Fruit fly (Drosophila melanogaster) whole organism, embryonic: ENCODE measurements around the gene mAcon2.
A peak's percentile ranks its signal among the peaks of the same experiment; 100 is the strongest.

Experiments
- Atf3 ChIP-seq: fragments of 200-800 bp; sonication (Bioruptor generic); optimal IDR thresholded peaks from 3 replicates; lab custom pipeline; 2016; ENCODE audit warnings: missing biosample characterization, missing genetic modification characterization
- Awh ChIP-seq: fragments of 200-800 bp; sonication (Bioruptor generic); IDR thresholded peaks from 2 replicates; pipeline ENCODE4, ENCODE4 v1.3.6; 2022; ENCODE audit warnings: missing biosample characterization, missing genetic modification characterization
- CG10959 ChIP-seq: fragments of 200-800 bp; sonication (Bioruptor generic); IDR thresholded peaks from 2 replicates; pipeline ENCODE4 v1.3.6; 2022; ENCODE audit warnings: missing biosample characterization, missing genetic modification characterization
- CG11247 ChIP-seq: fragments of 200-800 bp; sonication (Bioruptor generic); IDR thresholded peaks from 2 replicates; pipeline ENCODE4 v1.3.6; 2022; ENCODE audit warnings: missing biosample characterization, missing genetic modification characterization
- CG12769 ChIP-seq: fragments of 200-800 bp; sonication (Bioruptor generic); optimal IDR thresholded peaks from 2 replicates; lab custom pipeline; 2019; ENCODE audit warnings: missing biosample characterization, mild to moderate bottlenecking, missing genetic modification characterization, moderate library complexity
- CG13287 ChIP-seq: fragments of 200-800 bp; sonication (Bioruptor generic); IDR thresholded peaks from 2 replicates; pipeline ENCODE4 v1.3.6; 2022; ENCODE audit warnings: missing biosample characterization, missing genetic modification characterization; ENCODE audit not compliant: partially characterized antibody
- CG13296 ChIP-seq: fragments of 200-800 bp; sonication (Bioruptor generic); optimal IDR thresholded peaks from 3 replicates; lab custom pipeline; 2018; ENCODE audit warnings: missing biosample characterization, mild to moderate bottlenecking, missing genetic modification characterization
- CG13624 ChIP-seq: fragments of 200-800 bp; sonication (Bioruptor generic); optimal IDR thresholded peaks from 2 replicates; lab custom pipeline; 2016; ENCODE audit warnings: missing biosample characterization, missing genetic modification characterization
- CG14014 ChIP-seq: fragments of 200-800 bp; sonication (Bioruptor generic); IDR thresholded peaks from 2 replicates; pipeline ENCODE4 v1.3.6; 2022; ENCODE audit warnings: missing biosample characterization, missing genetic modification characterization
- CG15269 ChIP-seq: fragments of 200-800 bp; sonication (Bioruptor generic); optimal IDR thresholded peaks from 2 replicates; lab custom pipeline; 2018; ENCODE audit warnings: missing biosample characterization, mild to moderate bottlenecking, missing genetic modification characterization, moderate library complexity
- CG2129 ChIP-seq: fragments of 200-800 bp; sonication (Bioruptor generic); IDR thresholded peaks from 2 replicates; pipeline ENCODE4 v1.3.6; 2022; ENCODE audit warnings: missing biosample characterization, missing genetic modification characterization; ENCODE audit not compliant: partially characterized antibody
- CG3163 ChIP-seq: fragments of 200-800 bp; sonication (Bioruptor generic); optimal IDR thresholded peaks from 3 replicates; lab custom pipeline; 2016; ENCODE audit warnings: missing biosample characterization, missing genetic modification characterization
- CG32532 ChIP-seq: fragments of 200-800 bp; sonication (Bioruptor generic); IDR thresholded peaks from 2 replicates; pipeline ENCODE4 v1.3.6; 2022; ENCODE audit warnings: missing biosample characterization, missing genetic modification characterization
- CG3281 ChIP-seq: fragments of 200-800 bp; sonication (Bioruptor generic); optimal IDR thresholded peaks from 3 replicates; lab custom pipeline; 2017; ENCODE audit warnings: missing biosample characterization, mild to moderate bottlenecking, missing genetic modification characterization
- CG34224 ChIP-seq: fragments of 200-800 bp; sonication (Bioruptor generic); IDR thresholded peaks from 3 replicates; pipeline ENCODE4 v1.3.6; 2022; ENCODE audit warnings: missing biosample characterization, missing genetic modification characterization; ENCODE audit not compliant: partially characterized antibody
- CG34376 ChIP-seq: fragments of 200-800 bp; sonication (Bioruptor generic); optimal IDR thresholded peaks from 2 replicates; lab custom pipeline; 2018; ENCODE audit warnings: missing biosample characterization, mild to moderate bottlenecking, missing genetic modification characterization
- CG6272 ChIP-seq: fragments of 200-800 bp; sonication (Bioruptor generic); IDR thresholded peaks from 2 replicates; pipeline ENCODE4 v1.3.6; 2022; ENCODE audit warnings: missing biosample characterization, missing genetic modification characterization
- CG6813 ChIP-seq: fragments of 200-800 bp; sonication (Bioruptor generic); optimal IDR thresholded peaks from 2 replicates; lab custom pipeline; 2017; ENCODE audit warnings: missing biosample characterization, missing genetic modification characterization, mild to moderate bottlenecking, moderate library complexity, missing genetic modification reagents
- CG8944 ChIP-seq: fragments of 200-800 bp; sonication (Bioruptor generic); optimal IDR thresholded peaks from 3 replicates; lab custom pipeline; 2016; ENCODE audit warnings: missing biosample characterization, missing genetic modification characterization
- Deaf1 ChIP-seq: fragments of 200-800 bp; optimal IDR thresholded peaks from 3 replicates; lab custom pipeline; 2019; ENCODE audit warnings: missing biosample characterization, mild to moderate bottlenecking, missing genetic modification characterization, moderate library complexity
- Dll ChIP-seq: fragments of 200-800 bp; sonication (Bioruptor generic); IDR thresholded peaks from 4 replicates; pipeline ENCODE4 v1.3.6; 2022; ENCODE audit warnings: missing biosample characterization, missing genetic modification characterization; ENCODE audit not compliant: partially characterized antibody
- E2f1 ChIP-seq: fragments of 200-800 bp; sonication (Bioruptor generic); IDR thresholded peaks from 2 replicates; pipeline ENCODE4 v1.3.6; 2022; ENCODE audit warnings: missing biosample characterization, missing genetic modification characterization
- Gug ChIP-seq: fragments of 200-800 bp; sonication (Bioruptor generic); IDR thresholded peaks from 4 replicates; pipeline ENCODE4 v1.3.6; 2022; ENCODE audit warnings: missing biosample characterization, missing genetic modification characterization
- HLH4C ChIP-seq: fragments of 200-800 bp; sonication (Bioruptor generic); IDR thresholded peaks from 3 replicates; pipeline ENCODE4 v1.3.6; 2022; ENCODE audit warnings: missing biosample characterization, missing genetic modification characterization; ENCODE audit not compliant: partially characterized antibody
- Jarid2 ChIP-seq: fragments of 200-800 bp; sonication (Bioruptor generic); optimal IDR thresholded peaks from 3 replicates; lab custom pipeline; 2017; ENCODE audit warnings: mild to moderate bottlenecking, missing biosample characterization, missing genetic modification reagents, missing genetic modification characterization
- MBD-R2 ChIP-seq: fragments of 200-800 bp; sonication (Bioruptor generic); IDR thresholded peaks from 2 replicates; pipeline ENCODE4 v1.3.6; 2022; ENCODE audit warnings: missing biosample characterization, missing genetic modification characterization
- Max ChIP-seq: fragments of 200-800 bp; sonication (Bioruptor generic); optimal IDR thresholded peaks from 2 replicates; lab custom pipeline; 2016; ENCODE audit warnings: missing biosample characterization, mild to moderate bottlenecking, missing genetic modification characterization
- Meics ChIP-seq: fragments of 200-800 bp; sonication (Bioruptor generic); optimal IDR thresholded peaks from 2 replicates; lab custom pipeline; 2017; ENCODE audit warnings: missing biosample characterization, mild to moderate bottlenecking, missing genetic modification characterization
- ase ChIP-seq: fragments of 200-800 bp; sonication (Bioruptor generic); IDR thresholded peaks from 3 replicates; pipeline ENCODE4 v1.3.6; 2022; ENCODE audit warnings: missing biosample characterization, missing genetic modification characterization
- ash1 ChIP-seq: fragments of 200-800 bp; sonication (Bioruptor generic); optimal IDR thresholded peaks from 2 replicates; lab custom pipeline; 2018; ENCODE audit warnings: missing biosample characterization, mild to moderate bottlenecking, missing genetic modification characterization
- caup ChIP-seq: fragments of 200-800 bp; sonication (Bioruptor generic); optimal IDR thresholded peaks from 3 replicates; lab custom pipeline; 2017; ENCODE audit warnings: missing biosample characterization, mild to moderate bottlenecking, missing genetic modification characterization, moderate library complexity; ENCODE audit not compliant: severe bottlenecking
- dmrt11E ChIP-seq: fragments of 200-800 bp; sonication (Bioruptor generic); optimal IDR thresholded peaks from 3 replicates; lab custom pipeline; 2018; ENCODE audit warnings: missing biosample characterization, mild to moderate bottlenecking, missing genetic modification characterization, moderate library complexity
- eve ChIP-seq, 2 experiments: fragments of >200 bp; optimal IDR thresholded peaks; 2 replicates each; lab custom pipeline; 2017; ENCODE audit warnings: missing biosample characterization in 2 of 2, missing genetic modification characterization in 2 of 2
- exex ChIP-seq: fragments of 200-800 bp; sonication (Bioruptor generic); optimal IDR thresholded peaks from 4 replicates; lab custom pipeline; 2018; ENCODE audit warnings: missing biosample characterization, mild to moderate bottlenecking, missing genetic modification characterization, moderate library complexity
- eyg ChIP-seq: fragments of 200-800 bp; sonication (Bioruptor generic); optimal IDR thresholded peaks from 3 replicates; lab custom pipeline; 2016; ENCODE audit warnings: missing biosample characterization, missing genetic modification characterization
- gcm ChIP-seq: fragments of 200-800 bp; sonication (Bioruptor generic); optimal IDR thresholded peaks from 2 replicates; lab custom pipeline; 2019; ENCODE audit warnings: missing biosample characterization, mild to moderate bottlenecking, missing genetic modification characterization, moderate library complexity
- her ChIP-seq: fragments of 200-800 bp; sonication (Bioruptor generic); optimal IDR thresholded peaks from 2 replicates; lab custom pipeline; 2016; ENCODE audit warnings: missing biosample characterization, missing genetic modification characterization
- insv ChIP-seq, 2 experiments: fragments of 200-800 bp; sonication (Bioruptor generic); optimal IDR thresholded peaks; 3 replicates each; lab custom pipeline; 2016 to 2018; ENCODE audit warnings: missing biosample characterization in 2 of 2, missing genetic modification characterization in 2 of 2
- inv ChIP-seq: fragments of 200-800 bp; sonication (Bioruptor generic); IDR thresholded peaks from 2 replicates; pipeline ENCODE4 v1.3.6; 2022; ENCODE audit warnings: missing biosample characterization, missing genetic modification characterization; ENCODE audit not compliant: partially characterized antibody
- lov ChIP-seq, 2 experiments: fragments of 200-800 bp in 1 of 2; fragments of >200 bp in 1 of 2; sonication (Bioruptor generic) in 1 of 2; IDR thresholded peaks in 1 of 2; optimal IDR thresholded peaks in 1 of 2; 2 replicates in 1 of 2; 3 replicates in 1 of 2; pipeline versions ENCODE4 v1.3.6 to Lab custom; 2017 to 2022; ENCODE audit warnings: missing biosample characterization in 1 of 2, missing genetic modification characterization in 1 of 2
- mirr ChIP-seq: fragments of 200-800 bp; sonication (Bioruptor generic); optimal IDR thresholded peaks from 3 replicates; lab custom pipeline; 2018; ENCODE audit warnings: missing biosample characterization, mild to moderate bottlenecking, missing genetic modification characterization
- org-1 ChIP-seq: fragments of 200-800 bp; sonication (Bioruptor generic); optimal IDR thresholded peaks from 2 replicates; lab custom pipeline; 2017; ENCODE audit warnings: missing biosample characterization, missing genetic modification characterization
- pan ChIP-seq, 4 experiments: fragments of >200 bp in 3 of 4; fragments of 200-800 bp in 1 of 4; sonication (Bioruptor generic) in 1 of 4; optimal IDR thresholded peaks in 3 of 4; IDR thresholded peaks in 1 of 4; 2 replicates each; pipeline versions ENCODE4 v1.3.6 to Lab custom; 2017 to 2022; ENCODE audit warnings: missing biosample characterization in 2 of 4, missing genetic modification characterization in 2 of 4, mixed read lengths in 1 of 4
- pb ChIP-seq: fragments of 200-800 bp; sonication (Bioruptor generic); optimal IDR thresholded peaks from 3 replicates; lab custom pipeline; 2016; ENCODE audit warnings: missing biosample characterization, missing genetic modification characterization
- schlank ChIP-seq: fragments of 200-800 bp; sonication (Bioruptor generic); optimal IDR thresholded peaks from 2 replicates; lab custom pipeline; 2018; ENCODE audit warnings: missing biosample characterization, mild to moderate bottlenecking, missing genetic modification characterization
- slbo ChIP-seq: fragments of 200-800 bp; sonication (Bioruptor generic); IDR thresholded peaks from 2 replicates; pipeline ENCODE4 v1.3.6; 2022; ENCODE audit warnings: missing biosample characterization, missing genetic modification characterization
- sob ChIP-seq: fragments of 200-800 bp; sonication (Bioruptor generic); IDR thresholded peaks from 2 replicates; pipeline ENCODE4 v1.3.6; 2022; ENCODE audit warnings: missing biosample characterization, missing genetic modification characterization
- tgo ChIP-seq: fragments of 200-800 bp; sonication (Bioruptor generic); IDR thresholded peaks from 3 replicates; pipeline ENCODE4 v1.3.6; 2022; ENCODE audit warnings: missing biosample characterization, missing genetic modification characterization

mAcon2 gene

DNA sequence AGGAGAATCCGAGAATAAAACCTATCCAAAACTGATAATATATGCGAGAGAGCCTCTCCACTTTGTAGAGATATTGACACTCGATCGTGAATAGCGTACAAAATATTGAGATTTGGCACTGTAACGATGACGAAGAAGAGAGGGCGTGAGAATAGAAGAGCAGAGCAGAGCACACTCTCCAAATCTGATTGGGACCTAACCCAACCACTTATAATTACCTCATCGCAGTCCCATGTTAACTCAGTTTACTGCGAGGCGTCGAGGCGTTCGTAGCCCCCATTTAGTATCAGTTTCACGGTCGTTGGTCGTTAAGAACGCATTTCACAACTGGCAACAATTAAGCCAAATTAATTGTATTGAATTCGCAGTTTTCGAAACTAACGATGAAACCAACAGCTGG lies 19.9 kb downstream of the mAcon2 start, which contains the start of gene Ugt302C1 (continued):
- TF ChIP-seq sob (GFP tag; lab: Robert Waterston, UW) (peak; percentile 48; the same call in 1 of the 2 replicates), Meics (GFP tag; lab: Kevin White, UChicago) (peak; percentile 9), CG34224 (GFP tag; lab: Robert Waterston, UW) (peak; percentile 57; the same call in 2 of the 3 replicates), CG13287 (GFP tag; lab: Robert Waterston, UW) (peak; percentile 62; the same call in 1 of the 2 replicates), CG8944 (GFP tag; lab: Kevin White, UChicago) (no peak), CG15269 (tag; lab: Kevin White, UChicago) (peak; percentile 8), lov (optimal IDR thresholded peaks at IDR 0.05; lab: Kevin White, UChicago) (no peak), lov (GFP tag; IDR thresholded peaks at IDR 0.05; lab: Robert Waterston, UW) (no peak), her (GFP tag; lab: Kevin White, UChicago) (no peak), exex (tag; lab: Kevin White, UChicago) (peak; percentile 55), E2f1 (GFP tag; lab: Robert Waterston, UW) (no peak), CG14014 (GFP tag; lab: Robert Waterston, UW) (0 out of 2 replicates have a peak, but pooled peaks have one; percentile 40), CG11247 (GFP tag; lab: Robert Waterston, UW) (no peak), tgo (GFP tag; lab: Robert Waterston, UW) (no peak), CG13624 (GFP tag; lab: Kevin White, UChicago) (peak; percentile 19), CG6813 (no peak), Deaf1 (tag; lab: Kevin White, UChicago) (no peak), eyg (GFP tag; lab: Kevin White, UChicago) (no peak), eve (GFP tag; optimal IDR thresholded peaks at IDR 0.05; lab: Kevin White, UChicago) (peak in 1 of 2 experiments; percentile 76), inv (peak; percentile 28; the same call in 1 of the 2 replicates), Atf3 (peak; percentile 31), CG34376 (GFP tag; lab: Kevin White, UChicago) (peak; percentile 73), Dll (GFP tag; lab: Robert Waterston, UW) (peak; percentile 44; the same call in 1 of the 4 replicates), insv (GFP tag; optimal IDR thresholded peaks at IDR 0.05; lab: Kevin White, UChicago) (peak in 1 of 2 experiments; percentile 13), pan (optimal IDR thresholded peaks at IDR 0.05; lab: Kevin White, UChicago) (no peak), pan (GFP tag; optimal IDR thresholded peaks at IDR 0.05 in 1 of 2, IDR thresholded peaks at IDR 0.05 in 1 of 2) (no peak), CG3281 (GFP tag; lab: Kevin White, UChicago) (peak; percentile 37), CG3163 (GFP tag; lab: Kevin White, UChicago) (peak; percentile 79), Awh (GFP tag; lab: Robert Waterston, UW) (peak; percentile 34; the same call in 1 of the 2 replicates), ase (GFP tag; lab: Robert Waterston, UW) (no peak), slbo (GFP tag; lab: Robert Waterston, UW) (0 out of 2 replicates have a peak, but pooled peaks have one; percentile 34), dmrt11E (tag; lab: Kevin White, UChicago) (no peak), Gug (GFP tag; lab: Robert Waterston, UW) (no peak), CG10959 (no peak), CG6272 (GFP tag; lab: Robert Waterston, UW) (no peak), CG2129 (GFP tag; lab: Robert Waterston, UW) (no peak), CG13296 (no peak), mirr (GFP tag; lab: Kevin White, UChicago) (peak; percentile 53), pb (GFP tag; lab: Kevin White, UChicago) (peak; percentile 4), ash1 (GFP tag; lab: Kevin White, UChicago) (no peak), Max (GFP tag; lab: Kevin White, UChicago) (no peak), CG32532 (peak; percentile 57; the same call in 1 of the 2 replicates), Jarid2 (GFP tag; lab: Kevin White, UChicago) (peak; percentile 92), caup (GFP tag; lab: Kevin White, UChicago) (peak; percentile 35), schlank (tag; lab: Kevin White, UChicago) (no peak), gcm (GFP tag; lab: Kevin White, UChicago) (no peak), MBD-R2 (GFP tag; lab: Robert Waterston, UW) (peak; percentile 29; the same call in 1 of the 2 replicates), CG12769 (tag; lab: Kevin White, UChicago) (peak; percentile 57), HLH4C (GFP tag; lab: Robert Waterston, UW) (0 out of 3 replicates have a peak, but pooled peaks have one; percentile 46), org-1 (GFP tag; lab: Kevin White, UChicago) (no peak)
